Fruit fly (Drosophila melanogaster) whole organism, adult: Measurements from ENCODE around the gene RpL36.

Experiments used
- CG12768 ChIP-seq: fragments of 200-800 bp; sonication (Bioruptor generic); optimal IDR thresholded peaks from 2 replicates; lab custom pipeline; 2017; ENCODE audit warnings: missing biosample characterization, missing genetic modification characterization, mild to moderate bottlenecking, moderate library complexity, missing genetic modification reagents
- ovo ChIP-seq: fragments of 200-800 bp; sonication (Bioruptor generic); optimal IDR thresholded peaks from 2 replicates; lab custom pipeline; 2016; ENCODE audit warnings: missing biosample characterization, missing genetic modification characterization
- tj ChIP-seq: fragments of 200-800 bp; sonication (Bioruptor generic); optimal IDR thresholded peaks from 3 replicates; lab custom pipeline; 2017; ENCODE audit warnings: missing biosample characterization, mild to moderate bottlenecking, missing genetic modification characterization, moderate library complexity

DNA sequence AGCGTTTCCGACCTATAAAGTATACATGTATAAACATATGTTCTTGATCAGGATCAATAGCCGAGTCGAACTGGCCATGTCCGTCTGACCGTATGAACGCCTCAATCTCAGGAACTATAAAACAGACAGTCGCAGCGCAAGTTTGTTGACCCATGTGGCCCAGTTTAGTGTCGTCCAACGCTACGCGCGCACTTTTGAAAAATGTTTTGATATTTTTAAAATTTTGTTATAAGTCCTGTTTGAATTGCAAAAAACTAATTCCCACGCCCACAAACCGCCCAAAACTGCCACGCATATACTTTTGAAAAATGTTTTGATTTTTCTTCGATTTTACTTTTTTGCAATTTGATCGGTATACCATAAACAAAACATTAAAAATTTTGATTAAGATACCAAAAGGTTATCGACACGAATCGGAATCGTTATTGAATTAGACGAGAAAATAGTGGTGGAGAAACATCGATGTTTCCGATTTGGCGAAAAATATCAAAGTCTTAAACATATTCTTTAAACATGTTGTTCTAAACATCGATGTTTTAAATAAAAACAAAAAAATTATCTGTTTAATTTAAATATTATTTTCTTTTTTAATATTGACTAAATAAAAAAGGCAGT, 17.2 kb upstream of the RpL36 start:
- no peak for TF ChIP-seq CG12768 (GFP tag; lab: Kevin White, UChicago)
- TF ChIP-seq tj (GFP tag; lab: Kevin White, UChicago) = no peak
- no peak for TF ChIP-seq ovo (GFP tag; lab: Kevin White, UChicago)
